Worm (Caenorhabditis elegans): Measurements from ENCODE around the gene catp-2.

The catp-2 gene

ce11 chrV:4933268-4933667 is 1.2 kb upstream of the catp-2 start:
- TF ChIP-seq elt-3 (tag; optimal IDR thresholded peaks at IDR 0.05) (no peak), vab-15 (tag; optimal IDR thresholded peaks at IDR 0.05) (no peak), blmp-1 (tag; optimal IDR thresholded peaks at IDR 0.05) (no peak)

- TF ChIP-seq fkh-8 (tag; optimal IDR thresholded peaks at IDR 0.05) (no peak), nhr-90 (tag; optimal IDR thresholded peaks at IDR 0.05; ENCODE audit: poor library complexity) (no peak), sup-37 (GFP tag; optimal IDR thresholded peaks at IDR 0.05) (no peak), nhr-76 (tag; optimal IDR thresholded peaks at IDR 0.05) (no peak), lsy-2 (tag; optimal IDR thresholded peaks at IDR 0.05) (no peak), nhr-11 (tag; optimal IDR thresholded peaks at IDR 0.05) (no peak), elt-2 (tag; optimal IDR thresholded peaks at IDR 0.05) (peak; percentile 60), pqm-1 (tag; optimal IDR thresholded peaks at IDR 0.05) (peak; percentile 19), fkh-10 (GFP tag; optimal IDR thresholded peaks at IDR 0.05) (no peak)
These were observed 590 bp downstream of the catp-2 start for ce11 chrV:4935096-4935495.

ce11 chrV:4937337-4937736 is 2.8 kb downstream of the catp-2 start:
- TF ChIP-seq lin-14 (GFP tag; optimal IDR thresholded peaks at IDR 0.05) (no peak), ceh-90 (tag; optimal IDR thresholded peaks at IDR 0.05) (no peak), pax-3 (tag; optimal IDR thresholded peaks at IDR 0.05) (no peak), lsy-2 (tag; optimal IDR thresholded peaks at IDR 0.05) (no peak), pag-3 (tag; optimal IDR thresholded peaks at IDR 0.05; ENCODE audit: borderline replicate concordance, insufficient read depth) (no peak), skn-1 (tag; optimal IDR thresholded peaks at IDR 0.05) (no peak), rnt-1 (tag; optimal IDR thresholded peaks at IDR 0.05) (no peak), tbx-2 (tag; optimal IDR thresholded peaks at IDR 0.05) (no peak), hlh-17 (GFP tag; optimal IDR thresholded peaks at IDR 0.05; ENCODE audit: borderline replicate concordance) (no peak)

- TF ChIP-seq nhr-20 (tag; optimal IDR thresholded peaks at IDR 0.05), result no peak
- no peak for TF ChIP-seq ceh-88 (GFP tag; IDR thresholded peaks at IDR 0.05)
- no peak for TF ChIP-seq unc-98 (GFP tag; IDR thresholded peaks at IDR 0.05)
- TF ChIP-seq ceh-63 (GFP tag; optimal IDR thresholded peaks at IDR 0.05), result no peak
- TF ChIP-seq lin-15B (tag; optimal IDR thresholded peaks at IDR 0.05), result no peak
These were observed 9.7 kb downstream of the catp-2 start, which contains the start of gene str-211 for ce11 chrV:4944219-4944618. Gene str-211 (minus strand): TSS chrV:4944319.

- TF ChIP-seq ceh-90 (tag; optimal IDR thresholded peaks at IDR 0.05) (no peak), unc-130 (tag; optimal IDR thresholded peaks at IDR 0.05) (no peak), efl-3 (GFP tag; optimal IDR thresholded peaks at IDR 0.05) (no peak), mef-2 (tag; optimal IDR thresholded peaks at IDR 0.05) (no peak), fkh-10 (GFP tag; optimal IDR thresholded peaks at IDR 0.05) (no peak), nhr-11 (tag; optimal IDR thresholded peaks at IDR 0.05) (no peak), nhr-71 (tag; optimal IDR thresholded peaks at IDR 0.05) (no peak), nhr-85 (tag) (no peak), lin-35 (GFP tag; optimal IDR thresholded peaks at IDR 0.05) (no peak), C34B4.2 (tag; optimal IDR thresholded peaks at IDR 0.05) (no peak)
These were observed 14.1 kb downstream of the catp-2 start, which contains the start of gene str-209 for ce11 chrV:4948635-4949034. Gene str-209 (plus strand): TSS chrV:4948935.

ce11 chrV:4951434-4951833 is 16.9 kb downstream of the catp-2 start, which contains the start of gene str-207:
Gene str-207 (plus strand): TSS chrV:4951734.
- TF ChIP-seq efl-1 (optimal IDR thresholded peaks at IDR 0.05), result no peak
- peak in 1 of 2 experiments; percentile 63 for TF ChIP-seq efl-1 (GFP tag; optimal IDR thresholded peaks at IDR 0.05 in 1 of 2)
- TF ChIP-seq dpl-1 (GFP tag; optimal IDR thresholded peaks at IDR 0.05), result no peak

Measured in whole organism, L1 larva.